Worm (Caenorhabditis elegans) whole organism, L1 larva: ENCODE measurements around the gene clec-52.

Experiments used
- C16A3.4 ChIP-seq: fragments of 150-350 bp; optimal IDR thresholded peaks from 2 replicates; lab custom pipeline; 2014; ENCODE audit warnings: missing biosample characterization, missing genetic modification characterization
- Y116A8C.19 ChIP-seq: sonication (generic microtip); optimal IDR thresholded peaks from 2 replicates; lab custom pipeline; 2016; ENCODE audit warnings: missing compliant biosample characterization, missing genetic modification characterization, borderline replicate concordance
- alr-1 ChIP-seq: fragments of 200-800 bp; sonication (Bioruptor generic); optimal IDR thresholded peaks from 2 replicates; lab custom pipeline; 2018; ENCODE audit warnings: borderline replicate concordance, mild to moderate bottlenecking, missing genetic modification characterization, missing compliant biosample characterization
- aly-2 ChIP-seq: fragments of 150-350 bp; optimal IDR thresholded peaks from 2 replicates; lab custom pipeline; 2014; ENCODE audit warnings: missing biosample characterization, missing genetic modification characterization
- blmp-1 ChIP-seq: fragments of 150-350 bp; optimal IDR thresholded peaks from 2 replicates; lab custom pipeline; 2014; ENCODE audit warnings: missing biosample characterization, missing genetic modification characterization
- ceh-63 ChIP-seq: fragments of 200-800 bp; sonication (Bioruptor generic); optimal IDR thresholded peaks from 2 replicates; lab custom pipeline; 2018; ENCODE audit warnings: mild to moderate bottlenecking, missing genetic modification characterization, missing compliant biosample characterization
- ceh-8 ChIP-seq: fragments of 200-800 bp; sonication (Bioruptor generic); optimal IDR thresholded peaks from 2 replicates; lab custom pipeline; 2018; ENCODE audit warnings: mild to moderate bottlenecking, missing genetic modification characterization, moderate library complexity, missing compliant biosample characterization
- ceh-88 ChIP-seq: fragments of 200-800 bp; sonication (Bioruptor generic); IDR thresholded peaks from 2 replicates; pipeline ENCODE4 v1.3.6; 2022; ENCODE audit warnings: missing genetic modification characterization, missing compliant biosample characterization
- ces-1 ChIP-seq: fragments of 150-350 bp; optimal IDR thresholded peaks from 2 replicates; lab custom pipeline; 2014; ENCODE audit warnings: missing biosample characterization, missing genetic modification reagents, missing genetic modification characterization
- dsc-1 ChIP-seq: sonication (generic microtip); optimal IDR thresholded peaks from 2 replicates; lab custom pipeline; 2016; ENCODE audit warnings: mild to moderate bottlenecking, missing genetic modification characterization, missing compliant biosample characterization
- efl-1 ChIP-seq, 4 experiments: fragments of 150-350 bp; optimal IDR thresholded peaks in 3 of 4; peaks in 1 of 4; 1 replicate in 1 of 4; 2 replicates in 3 of 4; lab custom pipeline; 2014; ENCODE audit warnings: missing biosample characterization in 2 of 4, missing genetic modification characterization in 2 of 4, missing genetic modification reagents in 2 of 4
- egl-13 ChIP-seq: sonication (generic microtip); optimal IDR thresholded peaks from 2 replicates; lab custom pipeline; 2016; ENCODE audit warnings: missing genotype, missing genetic modification reagents, missing genetic modification characterization, missing compliant biosample characterization
- egl-27 ChIP-seq, 2 experiments: fragments of 150-350 bp in 1 of 2; sonication (generic microtip); optimal IDR thresholded peaks; 3 replicates each; lab custom pipeline; 2017 to 2018; ENCODE audit warnings: missing biosample characterization in 2 of 2, missing genetic modification characterization in 2 of 2, missing genetic modification reagents in 2 of 2
- elt-3 ChIP-seq, 6 experiments: fragments of 150-350 bp in 1 of 6; sonication (generic microtip); optimal IDR thresholded peaks; 2 replicates each; lab custom pipeline; 2017 to 2018; ENCODE audit warnings: missing biosample characterization in 6 of 6, missing genetic modification characterization in 6 of 6, inconsistent platforms in 1 of 6
- ets-5 ChIP-seq: fragments of 200-800 bp; sonication (Bioruptor generic); IDR thresholded peaks from 2 replicates; pipeline ENCODE4 v1.3.6; 2022; ENCODE audit warnings: missing genetic modification characterization, missing compliant biosample characterization
- fkh-4 ChIP-seq: sonication (generic microtip); optimal IDR thresholded peaks from 2 replicates; lab custom pipeline; 2016; ENCODE audit warnings: missing compliant biosample characterization, missing genetic modification characterization, borderline replicate concordance
- fos-1 ChIP-seq: fragments of 150-350 bp; optimal IDR thresholded peaks from 2 replicates; lab custom pipeline; 2014; ENCODE audit warnings: missing biosample characterization, missing genetic modification characterization
- grh-1 ChIP-seq: fragments of 200-800 bp; sonication (Bioruptor generic); IDR thresholded peaks from 2 replicates; pipeline ENCODE4 v1.3.6; 2022; ENCODE audit warnings: missing genetic modification reagents, missing genetic modification characterization, missing compliant biosample characterization
- hlh-4 ChIP-seq: sonication (generic microtip); optimal IDR thresholded peaks from 2 replicates; lab custom pipeline; 2016; ENCODE audit warnings: mild to moderate bottlenecking, missing genetic modification characterization, missing compliant biosample characterization
- hpl-2 ChIP-seq: fragments of 150-350 bp; optimal IDR thresholded peaks from 2 replicates; lab custom pipeline; 2014; ENCODE audit warnings: missing biosample characterization, missing genetic modification reagents, missing genetic modification characterization
- irx-1 ChIP-seq: sonication (generic microtip); optimal IDR thresholded peaks from 2 replicates; lab custom pipeline; 2016; ENCODE audit warnings: missing genetic modification characterization, missing compliant biosample characterization
- isw-1 ChIP-seq: fragments of 200-800 bp; sonication (Bioruptor generic); IDR thresholded peaks from 2 replicates; pipeline ENCODE4 v1.3.6; 2022; ENCODE audit warnings: missing genetic modification characterization, missing compliant biosample characterization
- jun-1 ChIP-seq: fragments of 150-350 bp; optimal IDR thresholded peaks from 2 replicates; lab custom pipeline; 2014; ENCODE audit warnings: missing biosample characterization, missing genetic modification reagents, missing genetic modification characterization
- lin-14 ChIP-seq: fragments of 200-800 bp; sonication (Bioruptor generic); optimal IDR thresholded peaks from 2 replicates; lab custom pipeline; 2018; ENCODE audit warnings: mild to moderate bottlenecking, missing genetic modification characterization, moderate library complexity, missing compliant biosample characterization
- lin-35 ChIP-seq, 2 experiments: fragments of 150-350 bp; optimal IDR thresholded peaks; 2 replicates each; lab custom pipeline; 2014; ENCODE audit warnings: missing biosample characterization in 2 of 2, missing genetic modification characterization in 2 of 2, missing genetic modification reagents in 2 of 2
- lsy-2 ChIP-seq, 2 experiments: fragments of 150-350 bp; optimal IDR thresholded peaks; 2 replicates each; lab custom pipeline; 2014; ENCODE audit warnings: missing biosample characterization in 2 of 2, missing genetic modification characterization in 2 of 2
- mef-2 ChIP-seq: fragments of 150-350 bp; optimal IDR thresholded peaks from 2 replicates; lab custom pipeline; 2014; ENCODE audit warnings: missing biosample characterization, missing genetic modification characterization
- nhr-19 ChIP-seq: fragments of 200-800 bp; sonication (Bioruptor generic); conservative IDR thresholded peaks from 2 replicates; pipeline ENCODE4 v1.3.6; 2022; ENCODE audit warnings: missing genetic modification characterization, missing compliant biosample characterization
- nhr-20 ChIP-seq: sonication (generic microtip); optimal IDR thresholded peaks from 2 replicates; lab custom pipeline; 2016; ENCODE audit warnings: mild to moderate bottlenecking, missing genetic modification characterization, missing compliant biosample characterization
- nhr-28 ChIP-seq: fragments of 150-350 bp; optimal IDR thresholded peaks from 2 replicates; lab custom pipeline; 2014; ENCODE audit warnings: missing biosample characterization, missing genetic modification characterization
- nhr-47 ChIP-seq: sonication (generic microtip); optimal IDR thresholded peaks from 2 replicates; lab custom pipeline; 2016; ENCODE audit warnings: mild to moderate bottlenecking, missing genetic modification characterization, moderate library complexity, missing compliant biosample characterization
- nhr-71 ChIP-seq: sonication (generic microtip); optimal IDR thresholded peaks from 2 replicates; lab custom pipeline; 2016; ENCODE audit warnings: mild to moderate bottlenecking, missing genetic modification characterization, moderate library complexity, missing compliant biosample characterization
- nhr-77 ChIP-seq: fragments of 150-350 bp; optimal IDR thresholded peaks from 2 replicates; lab custom pipeline; 2014; ENCODE audit warnings: missing biosample characterization, missing genetic modification characterization
- pax-3 ChIP-seq: fragments of 200-800 bp; sonication (Bioruptor generic); optimal IDR thresholded peaks from 2 replicates; lab custom pipeline; 2018; ENCODE audit warnings: mild to moderate bottlenecking, missing genetic modification characterization, moderate library complexity, missing compliant biosample characterization
- rnt-1 ChIP-seq: sonication (generic microtip); optimal IDR thresholded peaks from 2 replicates; lab custom pipeline; 2016; ENCODE audit warnings: mild to moderate bottlenecking, missing genetic modification characterization, moderate library complexity, missing compliant biosample characterization
- skn-1 ChIP-seq: fragments of 150-350 bp; optimal IDR thresholded peaks from 2 replicates; lab custom pipeline; 2014; ENCODE audit warnings: missing biosample characterization, missing genetic modification characterization
- sptf-1 ChIP-seq: fragments of 150-350 bp; optimal IDR thresholded peaks from 2 replicates; lab custom pipeline; 2014; ENCODE audit warnings: missing biosample characterization, missing genetic modification characterization
- swsn-7 ChIP-seq: sonication (generic microtip); optimal IDR thresholded peaks from 2 replicates; lab custom pipeline; 2016; ENCODE audit warnings: missing genetic modification characterization, missing compliant biosample characterization
- unc-130 ChIP-seq: fragments of 150-350 bp; optimal IDR thresholded peaks from 2 replicates; lab custom pipeline; 2017; ENCODE audit warnings: missing biosample characterization, missing genetic modification characterization, inconsistent platforms
- unc-62 ChIP-seq: fragments of 150-350 bp; optimal IDR thresholded peaks from 2 replicates; lab custom pipeline; 2014; ENCODE audit warnings: missing biosample characterization, missing genetic modification reagents, missing genetic modification characterization
- unc-86 ChIP-seq: sonication (generic microtip); optimal IDR thresholded peaks from 2 replicates; lab custom pipeline; 2016; ENCODE audit warnings: missing genetic modification characterization, missing compliant biosample characterization
- unc-98 ChIP-seq: fragments of 200-800 bp; sonication (Bioruptor generic); IDR thresholded peaks from 2 replicates; pipeline ENCODE4 v1.3.6; 2022; ENCODE audit warnings: missing genetic modification characterization, missing compliant biosample characterization
- vab-15 ChIP-seq: sonication (generic microtip); optimal IDR thresholded peaks from 2 replicates; lab custom pipeline; 2017; ENCODE audit warnings: missing genotype, mild to moderate bottlenecking, missing genetic modification characterization, missing compliant biosample characterization
- xbp-1 ChIP-seq: sonication (generic microtip); optimal IDR thresholded peaks from 2 replicates; lab custom pipeline; 2016; ENCODE audit warnings: missing genetic modification characterization, missing compliant biosample characterization
- ztf-11 ChIP-seq, 2 experiments: sonication (generic microtip); optimal IDR thresholded peaks; 2 replicates each; lab custom pipeline; 2016 to 2017; ENCODE audit warnings: missing genetic modification characterization in 2 of 2, missing biosample characterization in 1 of 2, missing compliant biosample characterization in 1 of 2
- ztf-4 ChIP-seq: fragments of 150-350 bp; optimal IDR thresholded peaks from 2 replicates; lab custom pipeline; 2014; ENCODE audit warnings: missing biosample characterization, missing genetic modification characterization

clec-52 gene

DNA sequence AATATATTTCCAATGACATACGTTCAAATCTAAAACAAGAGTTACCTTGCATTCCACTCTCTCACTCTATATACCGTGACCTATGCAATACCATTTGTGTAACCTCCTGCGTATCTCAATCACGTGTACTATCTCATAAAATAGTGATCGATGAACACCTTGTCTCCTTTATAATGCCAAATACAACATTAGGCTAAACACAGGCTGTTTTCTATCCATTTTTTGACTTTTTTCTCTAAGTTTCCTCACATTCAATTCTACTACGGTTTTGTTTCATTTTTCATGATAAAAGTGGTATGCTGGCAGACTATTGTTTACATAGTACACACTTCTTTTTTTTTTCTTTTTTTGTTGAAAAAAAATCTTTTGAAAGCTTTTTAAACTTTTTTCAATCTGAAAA, 22.3 kb downstream of the clec-52 start (continued):
- TF ChIP-seq elt-3 (tag; optimal IDR thresholded peaks at IDR 0.05; lab: Kevin White, UChicago): peak in 2 of 6 experiments; percentile 34 to 64
- no peak for TF ChIP-seq ceh-63 (GFP tag; lab: Kevin White, UChicago)
- TF ChIP-seq ztf-4 (tag; lab: Kevin White, UChicago): no peak
- no peak for TF ChIP-seq ceh-88 (GFP tag; lab: Robert Waterston, UW)
- TF ChIP-seq hlh-4 (tag; lab: Kevin White, UChicago): no peak
- no peak for TF ChIP-seq isw-1 (GFP tag; lab: Robert Waterston, UW)
- no peak for TF ChIP-seq ztf-11 (tag; optimal IDR thresholded peaks at IDR 0.05; lab: Kevin White, UChicago)
- peak; percentile 14 to 46 for TF ChIP-seq lsy-2 (tag; optimal IDR thresholded peaks at IDR 0.05; lab: Kevin White, UChicago)
- no peak for TF ChIP-seq fkh-4 (tag; lab: Kevin White, UChicago)
- no peak for TF ChIP-seq ces-1 (GFP tag; lab: Kevin White, UChicago)
- TF ChIP-seq efl-1 (optimal IDR thresholded peaks at IDR 0.05; lab: Kevin White, UChicago): peak in 1 of 2 experiments; percentile 33
- TF ChIP-seq efl-1 (GFP tag; optimal IDR thresholded peaks at IDR 0.05 in 1 of 2; lab: Kevin White, UChicago): no peak
- TF ChIP-seq hpl-2 (GFP tag; lab: Kevin White, UChicago): no peak
- no peak for TF ChIP-seq unc-86
- peak; percentile 11 for TF ChIP-seq swsn-7 (tag; lab: Kevin White, UChicago)
- no peak for TF ChIP-seq unc-98 (GFP tag; lab: Robert Waterston, UW)
- no peak for TF ChIP-seq fos-1 (tag; lab: Kevin White, UChicago)
- TF ChIP-seq egl-13 (tag; lab: Kevin White, UChicago): no peak
- no peak for TF ChIP-seq sptf-1 (tag; lab: Kevin White, UChicago)
- peak; percentile 11 for TF ChIP-seq irx-1 (tag; lab: Kevin White, UChicago)
- TF ChIP-seq ets-5 (GFP tag; lab: Robert Waterston, UW): no peak
- TF ChIP-seq grh-1 (GFP tag; lab: Robert Waterston, UW): no peak
- no peak for TF ChIP-seq nhr-77 (tag; lab: Kevin White, UChicago)
- TF ChIP-seq unc-62 (GFP tag; lab: Kevin White, UChicago): no peak
- TF ChIP-seq blmp-1 (tag; lab: Kevin White, UChicago): peak; percentile 45
- TF ChIP-seq mef-2 (tag; lab: Kevin White, UChicago): no peak
- TF ChIP-seq nhr-28 (tag; lab: Kevin White, UChicago): no peak
- TF ChIP-seq nhr-71 (tag; lab: Kevin White, UChicago): peak; percentile 65
- TF ChIP-seq C16A3.4: peak; percentile 31
- no peak for TF ChIP-seq unc-130 (tag; lab: Kevin White, UChicago)

DNA sequence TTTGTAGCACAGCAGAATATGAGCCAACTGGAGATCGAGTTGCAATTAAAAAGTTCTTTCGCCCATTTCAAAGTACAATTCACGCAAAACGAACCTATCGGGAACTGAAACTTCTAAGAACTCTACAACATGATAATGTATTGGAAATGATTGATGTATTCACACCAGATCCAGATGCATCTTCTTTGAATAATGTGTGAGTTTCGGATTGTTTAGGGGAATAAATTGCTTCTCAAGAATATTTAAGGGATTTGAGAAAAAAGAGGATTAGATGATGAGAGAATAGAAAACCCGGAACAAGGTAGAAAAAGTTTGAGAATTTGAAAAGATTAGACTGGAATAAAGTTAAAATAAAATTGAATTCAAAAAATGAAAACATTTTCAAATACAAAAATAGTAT, 24.2 kb downstream of the clec-52 start:
- TF ChIP-seq dsc-1 (tag; lab: Kevin White, UChicago) (peak; percentile 65), irx-1 (tag; lab: Kevin White, UChicago) (no peak), unc-98 (GFP tag; lab: Robert Waterston, UW) (no peak)

ce11 chrIV:8142735-8143550, 25.6 kb downstream of the clec-52 start, which contains the start of gene pmk-2:
Gene pmk-2, plus strand, starts transcription at chrIV:8143500.
- TF ChIP-seq xbp-1 (tag; lab: Kevin White, UChicago) (no peak), jun-1 (tag; lab: Kevin White, UChicago) (no peak), ztf-4 (tag; lab: Kevin White, UChicago) (no peak), nhr-47 (peak; percentile 52), nhr-19 (GFP tag; lab: Robert Waterston, UW) (no peak), pax-3 (tag; lab: Kevin White, UChicago) (peak; percentile 70), blmp-1 (tag; lab: Kevin White, UChicago) (no peak), fos-1 (tag; lab: Kevin White, UChicago) (peak; percentile 28), skn-1 (tag; lab: Kevin White, UChicago) (no peak), egl-27 (tag; optimal IDR thresholded peaks at IDR 0.05; lab: Kevin White, UChicago) (no peak), ceh-8 (GFP tag; lab: Kevin White, UChicago) (peak; percentile 43), lin-14 (GFP tag; lab: Kevin White, UChicago) (peak; percentile 76), sptf-1 (tag; lab: Kevin White, UChicago) (no peak), rnt-1 (tag; lab: Kevin White, UChicago) (no peak), vab-15 (tag; lab: Kevin White, UChicago) (no peak), nhr-20 (peak; percentile 10), grh-1 (GFP tag; lab: Robert Waterston, UW) (no peak), ceh-63 (GFP tag; lab: Kevin White, UChicago) (no peak), Y116A8C.19 (tag; lab: Kevin White, UChicago) (no peak), alr-1 (no peak), swsn-7 (tag; lab: Kevin White, UChicago) (no peak), aly-2 (tag; lab: Kevin White, UChicago) (no peak), isw-1 (GFP tag; lab: Robert Waterston, UW) (no peak), lin-35 (GFP tag; optimal IDR thresholded peaks at IDR 0.05; lab: Kevin White, UChicago) (no peak), C16A3.4 (no peak)
